Fruit fly (Drosophila melanogaster) whole organism, embryonic: ENCODE data around the gene CG33306.

Experiments
- Bdp1 ChIP-seq: fragments of 200-800 bp; sonication (Bioruptor generic); optimal IDR thresholded peaks from 3 replicates; lab custom pipeline; 2016; ENCODE audit warnings: missing biosample characterization, missing genetic modification characterization
- CG1233 ChIP-seq: fragments of 200-800 bp; sonication (Bioruptor generic); optimal IDR thresholded peaks from 4 replicates; lab custom pipeline; 2018; ENCODE audit warnings: missing biosample characterization, mild to moderate bottlenecking, missing genetic modification characterization
- CG17328 ChIP-seq: fragments of 200-800 bp; sonication (Bioruptor generic); IDR thresholded peaks from 2 replicates; pipeline ENCODE4 v1.3.6; 2022; ENCODE audit warnings: missing biosample characterization, missing genetic modification characterization
- CG6791 ChIP-seq: fragments of 200-800 bp; sonication (Bioruptor generic); IDR thresholded peaks from 3 replicates; pipeline ENCODE4 v1.3.6; 2022; ENCODE audit warnings: missing biosample characterization, missing genetic modification characterization; ENCODE audit not compliant: partially characterized antibody
- CG8944 ChIP-seq: fragments of 200-800 bp; sonication (Bioruptor generic); optimal IDR thresholded peaks from 3 replicates; lab custom pipeline; 2016; ENCODE audit warnings: missing biosample characterization, missing genetic modification characterization

dm6 chr2L:13881939-13882338 is 38.4 kb upstream of the CG33306 start:
- TF ChIP-seq CG1233 (GFP tag; lab: Kevin White, UChicago) (peak; percentile 9), Bdp1 (no peak), CG6791 (GFP tag; lab: Robert Waterston, UW) (no peak), CG17328 (GFP tag; lab: Robert Waterston, UW) (no peak), CG8944 (GFP tag; lab: Kevin White, UChicago) (no peak)
